Fruit fly (Drosophila melanogaster) whole organism, embryonic: ENCODE data around the gene TbCMF46.

Experiments
- CG11398 ChIP-seq: fragments of 200-800 bp; sonication (Bioruptor generic); optimal IDR thresholded peaks from 2 replicates; lab custom pipeline; 2016; ENCODE audit warnings: missing biosample characterization, missing genetic modification characterization
- CG13296 ChIP-seq: fragments of 200-800 bp; sonication (Bioruptor generic); optimal IDR thresholded peaks from 3 replicates; lab custom pipeline; 2018; ENCODE audit warnings: missing biosample characterization, mild to moderate bottlenecking, missing genetic modification characterization
- CG15696 ChIP-seq: fragments of 200-800 bp; sonication (Bioruptor generic); optimal IDR thresholded peaks from 2 replicates; lab custom pipeline; 2019; ENCODE audit warnings: missing biosample characterization, mild to moderate bottlenecking, missing genetic modification characterization, moderate library complexity
- CG1792 ChIP-seq: fragments of 200-800 bp; sonication (Bioruptor generic); optimal IDR thresholded peaks from 2 replicates; lab custom pipeline; 2016; ENCODE audit warnings: missing biosample characterization, missing genetic modification characterization
- Hand ChIP-seq: fragments of 200-800 bp; sonication (Bioruptor generic); optimal IDR thresholded peaks from 2 replicates; lab custom pipeline; 2017; ENCODE audit warnings: mild to moderate bottlenecking, missing biosample characterization, missing genetic modification reagents, missing genetic modification characterization
- Hsf ChIP-seq: fragments of 200-800 bp; sonication (Bioruptor generic); optimal IDR thresholded peaks from 3 replicates; lab custom pipeline; 2016; ENCODE audit warnings: missing biosample characterization, missing genetic modification characterization
- Myb ChIP-seq: fragments of 200-800 bp; sonication (Bioruptor generic); optimal IDR thresholded peaks from 2 replicates; lab custom pipeline; 2016; ENCODE audit warnings: missing biosample characterization, missing genetic modification characterization
- Tbp ChIP-seq: fragments of >200 bp; optimal IDR thresholded peaks from 2 replicates; lab custom pipeline; 2018; ENCODE audit warnings: missing biosample characterization, missing genetic modification characterization
- croc ChIP-seq: fragments of 200-800 bp; sonication (Bioruptor generic); conservative IDR thresholded peaks from 3 replicates; pipeline ENCODE4 v1.3.6; 2022; ENCODE audit warnings: missing biosample characterization, missing genetic modification characterization
- da ChIP-seq: fragments of 200-800 bp; sonication (Bioruptor generic); optimal IDR thresholded peaks from 2 replicates; lab custom pipeline; 2016; ENCODE audit warnings: missing biosample characterization, missing genetic modification characterization
- insv ChIP-seq, 2 experiments: fragments of 200-800 bp; sonication (Bioruptor generic); optimal IDR thresholded peaks; 3 replicates each; lab custom pipeline; 2016 to 2018; ENCODE audit warnings: missing biosample characterization in 2 of 2, missing genetic modification characterization in 2 of 2
- onecut ChIP-seq: fragments of 200-800 bp; sonication (Bioruptor generic); IDR thresholded peaks from 2 replicates; pipeline ENCODE4 v1.3.6; 2022; ENCODE audit warnings: missing biosample characterization, missing genetic modification characterization
- tap ChIP-seq: fragments of 200-800 bp; optimal IDR thresholded peaks from 3 replicates; lab custom pipeline; 2019; ENCODE audit warnings: missing biosample characterization, mild to moderate bottlenecking, missing genetic modification characterization, moderate library complexity
- trem ChIP-seq: fragments of 200-800 bp; optimal IDR thresholded peaks from 3 replicates; lab custom pipeline; 2019; ENCODE audit warnings: missing biosample characterization, mild to moderate bottlenecking, missing genetic modification characterization, moderate library complexity

DNA sequence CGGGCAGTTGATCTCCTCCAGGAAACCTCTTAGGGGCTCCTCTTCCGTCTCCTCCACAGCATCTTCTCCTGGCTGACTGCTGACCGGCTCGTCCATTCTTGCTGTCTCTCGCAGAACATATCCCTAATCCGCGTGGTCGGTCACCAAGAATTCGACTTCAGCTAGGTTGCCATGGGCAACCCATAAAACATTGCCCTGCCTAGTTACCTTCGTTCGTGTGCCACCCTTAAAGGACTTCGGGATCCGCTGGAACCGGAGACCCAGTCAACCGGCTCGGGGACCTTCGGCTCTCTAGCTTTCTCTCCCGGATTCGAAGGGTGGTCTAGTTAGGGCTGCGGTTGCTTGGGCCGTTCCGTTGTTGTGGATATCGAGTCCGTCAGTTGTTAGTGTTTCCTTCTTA, at the start of gene TbCMF46, which contains the start of gene CG42366:
- TF ChIP-seq Myb (GFP tag; lab: Kevin White, UChicago) (no peak), CG11398 (GFP tag; lab: Kevin White, UChicago) (no peak), Hand (GFP tag; lab: Kevin White, UChicago) (no peak), insv (GFP tag; optimal IDR thresholded peaks at IDR 0.05; lab: Kevin White, UChicago) (no peak), croc (GFP tag; lab: Robert Waterston, UW) (no peak), da (GFP tag; lab: Kevin White, UChicago) (no peak), CG13296 (GFP tag; lab: Kevin White, UChicago) (no peak), CG15696 (tag; lab: Kevin White, UChicago) (no peak), trem (tag; lab: Kevin White, UChicago) (no peak), Tbp (GFP tag; lab: Kevin White, UChicago) (no peak), Hsf (no peak), tap (no peak), onecut (no peak), CG1792 (GFP tag; lab: Kevin White, UChicago) (no peak)
